Fruit fly (Drosophila melanogaster): Measurements from ENCODE around the gene CG7824.

Gene CG7824

dm6 chr3R:29903775-29904356 lies 45.1 kb upstream of the CG7824 start, which contains the start of gene CG15517 (continued):
- TF ChIP-seq MESR4 (GFP tag; optimal IDR thresholded peaks at IDR 0.05) (no peak), pfk (GFP tag; optimal IDR thresholded peaks at IDR 0.05) (no peak), luna (GFP tag; optimal IDR thresholded peaks at IDR 0.05) (no peak), slp2 (GFP tag; optimal IDR thresholded peaks at IDR 0.05) (no peak), CG13775 (GFP tag; optimal IDR thresholded peaks at IDR 0.05) (no peak), CG34376 (GFP tag; optimal IDR thresholded peaks at IDR 0.05) (no peak), Bgb (GFP tag; IDR thresholded peaks at IDR 0.05; ENCODE audit: partially characterized antibody) (peak; percentile 73), al (GFP tag; IDR thresholded peaks at IDR 0.05) (no peak), CG9932 (GFP tag; IDR thresholded peaks at IDR 0.05) (peak; percentile 54), pb (GFP tag; optimal IDR thresholded peaks at IDR 0.05) (no peak), Oli (tag; optimal IDR thresholded peaks at IDR 0.05) (no peak), gce (GFP tag; IDR thresholded peaks at IDR 0.05) (no peak), H15 (GFP tag; IDR thresholded peaks at IDR 0.05) (no peak), CG5953 (GFP tag; IDR thresholded peaks at IDR 0.05) (no peak), pros (GFP tag; optimal IDR thresholded peaks at IDR 0.05) (no peak), CG2116 (GFP tag; optimal IDR thresholded peaks at IDR 0.05) (no peak), NK7.1 (GFP tag; optimal IDR thresholded peaks at IDR 0.05) (no peak), Dref (GFP tag; IDR thresholded peaks at IDR 0.05) (no peak), Eip74EF (GFP tag; optimal IDR thresholded peaks at IDR 0.05) (no peak), dimm (GFP tag; IDR thresholded peaks at IDR 0.05) (no peak), Scr (GFP tag; IDR thresholded peaks at IDR 0.05; ENCODE audit: partially characterized antibody) (no peak), CG9215 (GFP tag; IDR thresholded peaks at IDR 0.05) (no peak), dmrt11E (tag; optimal IDR thresholded peaks at IDR 0.05) (no peak), CG17912 (GFP tag; optimal IDR thresholded peaks at IDR 0.05) (no peak), usp (GFP tag; optimal IDR thresholded peaks at IDR 0.05) (no peak), so (GFP tag; IDR thresholded peaks at IDR 0.05) (no peak), emc (GFP tag; optimal IDR thresholded peaks at IDR 0.05) (no peak), Ets97D (GFP tag; optimal IDR thresholded peaks at IDR 0.05) (no peak), CG4404 (GFP tag; IDR thresholded peaks at IDR 0.05) (no peak), Fer1 (GFP tag; optimal IDR thresholded peaks at IDR 0.05) (peak; percentile 13), CG14860 (GFP tag; IDR thresholded peaks at IDR 0.05; ENCODE audit: partially characterized antibody) (no peak), Mad (GFP tag; optimal IDR thresholded peaks at IDR 0.05) (no peak), cad (GFP tag; optimal IDR thresholded peaks at IDR 0.05) (no peak), Deaf1 (tag; optimal IDR thresholded peaks at IDR 0.05) (no peak), CG15514 (GFP tag; optimal IDR thresholded peaks at IDR 0.05) (no peak), Camta (GFP tag; optimal IDR thresholded peaks at IDR 0.05) (no peak), Optix (GFP tag; IDR thresholded peaks at IDR 0.05) (no peak), CG11560 (tag; IDR thresholded peaks at IDR 0.05) (no peak), CG15011 (GFP tag; optimal IDR thresholded peaks at IDR 0.05) (no peak), CG30403 (GFP tag; optimal IDR thresholded peaks at IDR 0.05) (peak; percentile 9), pum (GFP tag; optimal IDR thresholded peaks at IDR 0.05) (no peak), D19B (GFP tag; optimal IDR thresholded peaks at IDR 0.05) (no peak), CG4424 (GFP tag; optimal IDR thresholded peaks at IDR 0.05) (no peak), lov (optimal IDR thresholded peaks at IDR 0.05) (no peak), lov (GFP tag; IDR thresholded peaks at IDR 0.05) (no peak), CG18011 (GFP tag; optimal IDR thresholded peaks at IDR 0.05) (peak; percentile 97), CG12219 (GFP tag; optimal IDR thresholded peaks at IDR 0.05) (no peak), Dek (tag; optimal IDR thresholded peaks at IDR 0.05) (peak; percentile 62), Hand (GFP tag; optimal IDR thresholded peaks at IDR 0.05) (no peak), Sox102F (GFP tag; optimal IDR thresholded peaks at IDR 0.05) (peak; percentile 6), prd (optimal IDR thresholded peaks at IDR 0.05) (no peak), prd (GFP tag; IDR thresholded peaks at IDR 0.05) (no peak)
